In the genomic region with DNA sequence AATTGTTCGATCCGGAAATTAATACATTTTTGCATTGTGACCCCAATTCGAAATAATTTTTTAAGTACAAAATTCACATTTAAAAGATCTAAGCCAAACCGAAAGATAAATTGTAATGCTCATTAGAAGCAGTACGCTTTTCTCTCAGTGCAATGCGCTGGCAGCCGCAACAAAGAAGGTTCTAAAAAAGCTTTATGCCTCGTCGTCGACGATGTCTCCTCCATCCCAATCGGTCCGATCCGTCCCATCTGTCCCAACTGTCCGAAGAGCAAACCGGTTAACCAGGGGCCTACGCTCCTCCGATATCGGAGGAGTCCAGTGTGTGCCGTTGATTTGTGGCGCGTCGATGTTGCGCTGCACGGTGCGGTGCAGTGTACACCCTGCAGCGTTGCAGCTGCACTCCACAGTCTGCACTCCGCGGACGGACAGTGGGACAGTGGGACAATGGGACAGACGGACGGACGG, we compare ENCODE assay signal across 2 fruit fly cellular contexts.
TF ChIP-seq lines count a peak whose summit lies in the region.

No protein-coding gene starts in this region.

TF ChIP-seq in whole organism, embryonic, 481 proteins besides CTCF, POLR2A, EP300 and RAD21 (continued from another document):
- no peak for TF ChIP-seq CG11247 (GFP tag; IDR thresholded peaks at IDR 0.05; lab: Robert Waterston, UW)
- 0 out of 3 replicates have a peak, but pooled peaks have one; percentile 14 for TF ChIP-seq row (GFP tag; IDR thresholded peaks at IDR 0.05; lab: Robert Waterston, UW)
- TF ChIP-seq gem (tag; optimal IDR thresholded peaks at IDR 0.05; lab: Kevin White, UChicago): peak; percentile 32
- TF ChIP-seq phol (tag; optimal IDR thresholded peaks at IDR 0.05; lab: Kevin White, UChicago): peak; percentile 30
- no peak for TF ChIP-seq MESR4 (GFP tag; optimal IDR thresholded peaks at IDR 0.05; lab: Kevin White, UChicago)
- TF ChIP-seq CG11504 (tag; optimal IDR thresholded peaks at IDR 0.05; lab: Kevin White, UChicago): peak; percentile 7
- peak; percentile 26; the same call in 1 of the 2 replicates for TF ChIP-seq stc (GFP tag; IDR thresholded peaks at IDR 0.05; lab: Robert Waterston, UW)
- TF ChIP-seq CG33213 (GFP tag; optimal IDR thresholded peaks at IDR 0.05; lab: Kevin White, UChicago): no peak
- TF ChIP-seq Ets65A (GFP tag; lab: Kevin White, UChicago): peak; percentile 80
- 0 out of 3 replicates have a peak, but pooled peaks have one; percentile 69 for TF ChIP-seq CG2199 (GFP tag; IDR thresholded peaks at IDR 0.05; lab: Robert Waterston, UW)
- TF ChIP-seq Xrp1 (GFP tag; IDR thresholded peaks at IDR 0.05; lab: Robert Waterston, UW): peak; percentile 26; the same call in 1 of the 2 replicates
- TF ChIP-seq CG18262 (tag; optimal IDR thresholded peaks at IDR 0.05; lab: Kevin White, UChicago): peak; percentile 11
- 0 out of 2 replicates have a peak, but pooled peaks have one; percentile 9 for TF ChIP-seq sob (GFP tag; IDR thresholded peaks at IDR 0.05; lab: Robert Waterston, UW)
- TF ChIP-seq nom (GFP tag; optimal IDR thresholded peaks at IDR 0.05; lab: Kevin White, UChicago): peak; percentile 64
- TF ChIP-seq dysf (GFP tag; IDR thresholded peaks at IDR 0.05; lab: Robert Waterston, UW): no peak
- TF ChIP-seq lola (GFP tag; optimal IDR thresholded peaks at IDR 0.05; lab: Kevin White, UChicago): peak in 1 of 3 experiments; percentile 28
- TF ChIP-seq HmgD (GFP tag; optimal IDR thresholded peaks at IDR 0.05; lab: Kevin White, UChicago): no peak
- TF ChIP-seq chinmo (GFP tag; IDR thresholded peaks at IDR 0.05; lab: Robert Waterston, UW; ENCODE audit: partially characterized antibody): 0 out of 4 replicates have a peak, but pooled peaks have one; percentile 21
- peak; percentile 5 for TF ChIP-seq zf30C (GFP tag; optimal IDR thresholded peaks at IDR 0.05; lab: Kevin White, UChicago)
- no peak for TF ChIP-seq br (optimal IDR thresholded peaks at IDR 0.05; lab: Kevin White, UChicago)
- peak; percentile 98 for TF ChIP-seq CG6254 (GFP tag; optimal IDR thresholded peaks at IDR 0.05; lab: Kevin White, UChicago)

TF ChIP-seq in whole organism, prepupa, 60 proteins besides CTCF, POLR2A, EP300 and RAD21 (continued from another document):
- peak; percentile 14 for TF ChIP-seq achi (GFP tag; optimal IDR thresholded peaks at IDR 0.05; lab: Kevin White, UChicago)
- TF ChIP-seq CG8632 (GFP tag; optimal IDR thresholded peaks at IDR 0.05; lab: Kevin White, UChicago): peak; percentile 20
- TF ChIP-seq pdm3 (GFP tag; optimal IDR thresholded peaks at IDR 0.05; lab: Kevin White, UChicago): peak; percentile 33
- no peak for TF ChIP-seq CG8119 (GFP tag; IDR thresholded peaks at IDR 0.05; lab: Robert Waterston, UW)
- TF ChIP-seq CG6163 (GFP tag; IDR thresholded peaks at IDR 0.05; lab: Robert Waterston, UW): peak; percentile 64
- TF ChIP-seq CG10631 (GFP tag; optimal IDR thresholded peaks at IDR 0.05; lab: Kevin White, UChicago): peak; percentile 5
- TF ChIP-seq CG3919 (GFP tag; optimal IDR thresholded peaks at IDR 0.05; lab: Kevin White, UChicago): peak; percentile 32
- TF ChIP-seq vri (GFP tag; optimal IDR thresholded peaks at IDR 0.05; lab: Kevin White, UChicago): no peak
- peak; percentile 47 for TF ChIP-seq OdsH (GFP tag; optimal IDR thresholded peaks at IDR 0.05; lab: Kevin White, UChicago)
- no peak for TF ChIP-seq esn (GFP tag; optimal IDR thresholded peaks at IDR 0.05; lab: Kevin White, UChicago)
- TF ChIP-seq Hr39 (GFP tag; optimal IDR thresholded peaks at IDR 0.05; lab: Kevin White, UChicago): peak; percentile 29
- TF ChIP-seq Eip78C (GFP tag; lab: Kevin White, UChicago): peak; percentile 55
- peak; percentile 9; the same call in 2 of the 3 replicates for TF ChIP-seq eg (GFP tag; IDR thresholded peaks at IDR 0.05; lab: Robert Waterston, UW)
- no peak for TF ChIP-seq CG34406 (GFP tag; optimal IDR thresholded peaks at IDR 0.05; lab: Kevin White, UChicago)
- peak; percentile 83 for TF ChIP-seq svp (GFP tag; lab: Kevin White, UChicago)
- TF ChIP-seq Met (GFP tag; optimal IDR thresholded peaks at IDR 0.05; lab: Kevin White, UChicago): peak; percentile 3
- no peak for TF ChIP-seq spab (GFP tag; optimal IDR thresholded peaks at IDR 0.05; lab: Kevin White, UChicago)
